Worm (Caenorhabditis elegans) whole organism, mixed stage, embryonic: ENCODE data around the gene B0391.14.

Experiments used
- cnd-1 ChIP-seq: fragments of 200-800 bp; sonication (Bioruptor generic); optimal IDR thresholded peaks from 2 replicates; lab custom pipeline; 2018; ENCODE audit warnings: mild to moderate bottlenecking, missing genetic modification characterization, missing compliant biosample characterization
- lin-13 ChIP-seq: fragments of 150-350 bp; optimal IDR thresholded peaks from 2 replicates; lab custom pipeline; 2014; ENCODE audit warnings: missing biosample characterization, missing genetic modification characterization
- mep-1 ChIP-seq: fragments of 150-350 bp; optimal IDR thresholded peaks from 2 replicates; lab custom pipeline; 2017; ENCODE audit warnings: missing biosample characterization, missing genetic modification reagents, missing genetic modification characterization, inconsistent platforms
- nhr-12 ChIP-seq: fragments of 150-350 bp; optimal IDR thresholded peaks from 2 replicates; lab custom pipeline; 2014; ENCODE audit warnings: missing biosample characterization, missing genetic modification characterization
- nhr-28 ChIP-seq: fragments of 150-350 bp; optimal IDR thresholded peaks from 2 replicates; lab custom pipeline; 2014; ENCODE audit warnings: missing biosample characterization, missing genetic modification characterization
- nhr-76 ChIP-seq: sonication (generic microtip); optimal IDR thresholded peaks from 2 replicates; lab custom pipeline; 2017; ENCODE audit warnings: missing biosample characterization, missing genetic modification characterization
- snpc-4 ChIP-seq: fragments of 150-350 bp; optimal IDR thresholded peaks from 2 replicates; lab custom pipeline; 2014; ENCODE audit warnings: missing biosample characterization, missing genetic modification characterization

- TF ChIP-seq cnd-1 (tag; lab: Kevin White, UChicago), result no peak
- no peak for TF ChIP-seq snpc-4 (tag; lab: Kevin White, UChicago)
- TF ChIP-seq lin-13 (tag; lab: Kevin White, UChicago), result no peak
- no peak for TF ChIP-seq mep-1 (tag; lab: Kevin White, UChicago)
- no peak for TF ChIP-seq nhr-76 (tag; lab: Kevin White, UChicago)
- TF ChIP-seq nhr-28, result no peak
- no peak for TF ChIP-seq nhr-12 (tag; lab: Kevin White, UChicago)
These were observed 24.4 kb downstream of the B0391.14 start, which contains the start of gene mdt-28 for ce11 chrV:15575305-15575704.
